Worm (Caenorhabditis elegans) whole organism, L3 larva: ENCODE data around the gene F37C12.14.
A peak's percentile ranks its signal among the peaks of the same experiment; 100 is the strongest.

Experiments used
- R02D3.7 ChIP-seq: fragments of 150-350 bp; optimal IDR thresholded peaks from 2 replicates; lab custom pipeline; 2014; ENCODE audit warnings: missing biosample characterization, missing genetic modification characterization
- ZK546.5 ChIP-seq: sonication (generic microtip); optimal IDR thresholded peaks from 2 replicates; lab custom pipeline; 2017; ENCODE audit warnings: missing biosample characterization, missing genetic modification characterization
- aly-2 ChIP-seq: fragments of 150-350 bp; optimal IDR thresholded peaks from 2 replicates; lab custom pipeline; 2014; ENCODE audit warnings: missing biosample characterization, missing genetic modification characterization
- ama-1 ChIP-seq: fragments of 150-350 bp; optimal IDR thresholded peaks from 2 replicates; lab custom pipeline; 2018
- ceh-16 ChIP-seq: sonication (generic microtip); optimal IDR thresholded peaks from 2 replicates; lab custom pipeline; 2017; ENCODE audit warnings: missing biosample characterization, missing genetic modification characterization
- ceh-28 ChIP-seq: fragments of 150-350 bp; optimal IDR thresholded peaks from 2 replicates; lab custom pipeline; 2014; ENCODE audit warnings: missing biosample characterization, missing genetic modification reagents, missing genetic modification characterization
- daf-12 ChIP-seq: fragments of 150-350 bp; optimal IDR thresholded peaks from 2 replicates; lab custom pipeline; 2014; ENCODE audit warnings: missing biosample characterization, missing genetic modification reagents, missing genetic modification characterization
- egl-27 ChIP-seq: sonication (generic microtip); optimal IDR thresholded peaks from 4 replicates; lab custom pipeline; 2017; ENCODE audit warnings: missing biosample characterization, missing genetic modification reagents, missing genetic modification characterization
- egl-5 ChIP-seq: fragments of 150-350 bp; optimal IDR thresholded peaks from 2 replicates; lab custom pipeline; 2017; ENCODE audit warnings: missing biosample characterization, missing genetic modification reagents, missing genetic modification characterization, inconsistent platforms
- elt-1 ChIP-seq: fragments of 150-350 bp; optimal IDR thresholded peaks from 2 replicates; lab custom pipeline; 2014; ENCODE audit warnings: missing biosample characterization, missing genetic modification characterization
- elt-2 ChIP-seq: sonication (generic microtip); optimal IDR thresholded peaks from 2 replicates; lab custom pipeline; 2016; ENCODE audit warnings: missing genetic modification reagents, mild to moderate bottlenecking, missing genetic modification characterization, missing compliant biosample characterization
- fkh-10 ChIP-seq: sonication (generic microtip); optimal IDR thresholded peaks from 2 replicates; lab custom pipeline; 2017; ENCODE audit warnings: missing biosample characterization, missing genetic modification reagents, missing genetic modification characterization
- fkh-2 ChIP-seq: fragments of 150-350 bp; optimal IDR thresholded peaks from 2 replicates; lab custom pipeline; 2014; ENCODE audit warnings: missing biosample characterization, missing genetic modification reagents, missing genetic modification characterization
- hmg-11 ChIP-seq: sonication (generic microtip); optimal IDR thresholded peaks from 2 replicates; lab custom pipeline; 2016; ENCODE audit warnings: missing genetic modification characterization, missing compliant biosample characterization
- jun-1 ChIP-seq: fragments of 150-350 bp; optimal IDR thresholded peaks from 2 replicates; lab custom pipeline; 2014; ENCODE audit warnings: missing biosample characterization, missing genetic modification reagents, missing genetic modification characterization
- lin-15B ChIP-seq: fragments of 150-350 bp; optimal IDR thresholded peaks from 2 replicates; lab custom pipeline; 2014; ENCODE audit warnings: missing biosample characterization, missing genetic modification characterization
- lin-39 ChIP-seq: fragments of 150-350 bp; optimal IDR thresholded peaks from 2 replicates; lab custom pipeline; 2018; ENCODE audit warnings: missing biosample characterization, missing genetic modification reagents, missing genetic modification characterization
- lsy-12 ChIP-seq: sonication (generic microtip); optimal IDR thresholded peaks from 2 replicates; lab custom pipeline; 2016; ENCODE audit warnings: mild to moderate bottlenecking, missing genetic modification characterization, missing compliant biosample characterization
- nfya-1 ChIP-seq: sonication (generic microtip); optimal IDR thresholded peaks from 2 replicates; lab custom pipeline; 2017; ENCODE audit warnings: missing genetic modification characterization, mild to moderate bottlenecking, missing compliant biosample characterization, antibody characterized with exemption, moderate library complexity; ENCODE audit not compliant: insufficient read depth
- nhr-11 ChIP-seq: fragments of 150-350 bp; optimal IDR thresholded peaks from 2 replicates; lab custom pipeline; 2014; ENCODE audit warnings: missing biosample characterization, missing genetic modification characterization
- nhr-23 ChIP-seq: fragments of 150-350 bp; optimal IDR thresholded peaks from 2 replicates; lab custom pipeline; 2014; ENCODE audit warnings: missing biosample characterization, missing genetic modification reagents, missing genetic modification characterization
- nhr-237 ChIP-seq: fragments of 150-350 bp; optimal IDR thresholded peaks from 2 replicates; lab custom pipeline; 2014; ENCODE audit warnings: missing biosample characterization, missing genetic modification characterization
- nhr-25 ChIP-seq: sonication (generic microtip); optimal IDR thresholded peaks from 2 replicates; lab custom pipeline; 2017; ENCODE audit warnings: missing biosample characterization, missing genetic modification characterization
- nhr-43 ChIP-seq: sonication (generic microtip); optimal IDR thresholded peaks from 2 replicates; lab custom pipeline; 2016; ENCODE audit warnings: mild to moderate bottlenecking, missing genetic modification characterization, missing compliant biosample characterization; ENCODE audit not compliant: poor library complexity, severe bottlenecking
- nhr-67 ChIP-seq: fragments of 150-350 bp; optimal IDR thresholded peaks from 2 replicates; lab custom pipeline; 2014; ENCODE audit warnings: missing biosample characterization, missing genetic modification characterization
- nhr-76 ChIP-seq: fragments of 150-350 bp; sonication (generic microtip); optimal IDR thresholded peaks from 5 replicates; lab custom pipeline; 2014; ENCODE audit warnings: missing biosample characterization, missing genetic modification characterization
- pha-4 ChIP-seq: fragments of 150-350 bp; optimal IDR thresholded peaks from 2 replicates; lab custom pipeline; 2014; ENCODE audit warnings: missing biosample characterization, missing genetic modification reagents, missing genetic modification characterization
- pqm-1 ChIP-seq: fragments of 150-350 bp; optimal IDR thresholded peaks from 2 replicates; lab custom pipeline; 2017; ENCODE audit warnings: missing biosample characterization, missing genetic modification characterization, inconsistent platforms
- sea-2 ChIP-seq: fragments of 150-350 bp; sonication (generic microtip); optimal IDR thresholded peaks from 4 replicates; lab custom pipeline; 2014; ENCODE audit warnings: missing biosample characterization, missing genetic modification reagents, missing genetic modification characterization
- skn-1 ChIP-seq: fragments of 150-350 bp; optimal IDR thresholded peaks from 2 replicates; lab custom pipeline; 2014; ENCODE audit warnings: missing biosample characterization, missing genetic modification characterization
- snpc-4 ChIP-seq: fragments of 150-350 bp; optimal IDR thresholded peaks from 2 replicates; lab custom pipeline; 2014; ENCODE audit warnings: missing biosample characterization, missing genetic modification characterization
- tbx-2 ChIP-seq: sonication (generic microtip); optimal IDR thresholded peaks from 2 replicates; lab custom pipeline; 2016; ENCODE audit warnings: mild to moderate bottlenecking, missing genetic modification characterization, missing compliant biosample characterization
- unc-62 ChIP-seq: fragments of 150-350 bp; sonication (generic microtip); optimal IDR thresholded peaks from 4 replicates; lab custom pipeline; 2014; ENCODE audit warnings: missing biosample characterization, missing genetic modification reagents, missing genetic modification characterization
- zag-1 ChIP-seq: fragments of 150-350 bp; optimal IDR thresholded peaks from 2 replicates; lab custom pipeline; 2014; ENCODE audit warnings: missing biosample characterization, missing genetic modification characterization
- ztf-11 ChIP-seq: fragments of 150-350 bp; optimal IDR thresholded peaks from 2 replicates; lab custom pipeline; 2014; ENCODE audit warnings: missing biosample characterization, missing genetic modification characterization
- ztf-4 ChIP-seq: fragments of 150-350 bp; optimal IDR thresholded peaks from 2 replicates; lab custom pipeline; 2014; ENCODE audit warnings: missing biosample characterization, missing genetic modification characterization

F37C12.14 gene

ce11 chrIII:7184022-7184421, 1.4 kb downstream of the F37C12.14 start, which contains the start of gene yju-2 (continued):
- TF ChIP-seq lin-15B (tag; lab: Kevin White, UChicago) (peak; percentile 84), nhr-25 (peak; percentile 63), pqm-1 (tag; lab: Kevin White, UChicago) (peak; percentile 16)

ce11 chrIII:7181822-7182221, 3.6 kb downstream of the F37C12.14 start, which contains the start of gene epg-4:
Gene epg-4, plus strand, starts transcription at chrIII:7182167.
- peak; percentile 63 for TF ChIP-seq hmg-11 (tag; lab: Kevin White, UChicago)
- no peak for TF ChIP-seq nhr-237 (tag; lab: Kevin White, UChicago)
- TF ChIP-seq elt-2 (tag; lab: Kevin White, UChicago): peak; percentile 7
- no peak for TF ChIP-seq nhr-67 (tag; lab: Kevin White, UChicago)
- TF ChIP-seq lin-39 (tag; lab: Kevin White, UChicago): peak; percentile 53
- peak; percentile 32 for TF ChIP-seq pqm-1 (tag; lab: Kevin White, UChicago)
- TF ChIP-seq nfya-1 (tag; lab: Kevin White, UChicago): peak; percentile 48
- no peak for TF ChIP-seq fkh-2 (tag; lab: Kevin White, UChicago)
- peak; percentile 66 for TF ChIP-seq lin-15B (tag; lab: Kevin White, UChicago)
- TF ChIP-seq aly-2 (tag; lab: Kevin White, UChicago): no peak
- TF ChIP-seq snpc-4 (tag; lab: Kevin White, UChicago): peak; percentile 42
- TF ChIP-seq zag-1 (tag; lab: Kevin White, UChicago): no peak
- TF ChIP-seq ama-1: no peak
- peak; percentile 60 for TF ChIP-seq pha-4 (tag; lab: Kevin White, UChicago)
- TF ChIP-seq ztf-11: no peak
- TF ChIP-seq ceh-16 (tag; lab: Kevin White, UChicago): no peak

- TF ChIP-seq nhr-237 (tag; lab: Kevin White, UChicago): no peak
- no peak for TF ChIP-seq nhr-43 (tag; lab: Kevin White, UChicago)
- peak; percentile 66 for TF ChIP-seq ama-1
- TF ChIP-seq, all 47 proteins: peak for 1
These were observed 4.8 kb downstream of the F37C12.14 start, which contains the start of gene ndab-2 for ce11 chrIII:7180613-7181012. Gene ndab-2, plus strand, starts transcription at chrIII:7180752.

- peak; percentile 33 for TF ChIP-seq elt-1 (tag; lab: Kevin White, UChicago)
- peak; percentile 74 for TF ChIP-seq ZK546.5
- peak; percentile 72 for TF ChIP-seq jun-1 (tag; lab: Kevin White, UChicago)
- no peak for TF ChIP-seq fkh-2 (tag; lab: Kevin White, UChicago)
- peak; percentile 78 for TF ChIP-seq pqm-1 (tag; lab: Kevin White, UChicago)
- TF ChIP-seq egl-27: peak; percentile 81
- peak; percentile 30 for TF ChIP-seq tbx-2 (tag; lab: Kevin White, UChicago)
- no peak for TF ChIP-seq daf-12
- TF ChIP-seq nhr-76 (tag; lab: Kevin White, UChicago): peak; percentile 8
- peak; percentile 67 for TF ChIP-seq hmg-11 (tag; lab: Kevin White, UChicago)
- TF ChIP-seq R02D3.7 (tag; lab: Kevin White, UChicago): peak; percentile 84
- peak; percentile 90 for TF ChIP-seq skn-1 (tag; lab: Kevin White, UChicago)
- no peak for TF ChIP-seq unc-62 (GFP tag; lab: Kevin White, UChicago)
- no peak for TF ChIP-seq sea-2 (GFP tag; lab: Kevin White, UChicago)
- TF ChIP-seq nfya-1 (tag; lab: Kevin White, UChicago): peak; percentile 96
- TF ChIP-seq lin-15B (tag; lab: Kevin White, UChicago): peak; percentile 96
- TF ChIP-seq pha-4 (tag; lab: Kevin White, UChicago): peak; percentile 96
- TF ChIP-seq lin-39 (tag; lab: Kevin White, UChicago): peak; percentile 93
- TF ChIP-seq nhr-43 (tag; lab: Kevin White, UChicago): peak; percentile 68
- no peak for TF ChIP-seq aly-2 (tag; lab: Kevin White, UChicago)
- peak; percentile 85 for TF ChIP-seq ama-1
- TF ChIP-seq ceh-28 (tag; lab: Kevin White, UChicago): peak; percentile 40
- peak; percentile 95 for TF ChIP-seq nhr-25
- TF ChIP-seq nhr-11: peak; percentile 61
- TF ChIP-seq ztf-4 (tag; lab: Kevin White, UChicago): peak; percentile 62
- TF ChIP-seq elt-2 (tag; lab: Kevin White, UChicago): peak; percentile 61
- TF ChIP-seq snpc-4 (tag; lab: Kevin White, UChicago): peak; percentile 65
- TF ChIP-seq egl-5 (tag; lab: Kevin White, UChicago): peak; percentile 78
- no peak for TF ChIP-seq nhr-67 (tag; lab: Kevin White, UChicago)
- TF ChIP-seq lsy-12: peak; percentile 91
- no peak for TF ChIP-seq ztf-11
- peak; percentile 61 for TF ChIP-seq fkh-10 (GFP tag; lab: Kevin White, UChicago)
- peak; percentile 94 for TF ChIP-seq nhr-23 (tag; lab: Kevin White, UChicago)
These were observed 5.7 kb downstream of the F37C12.14 start, which contains the start of the genes rps-14 and rpl-36 for ce11 chrIII:7179538-7180301. Gene rps-14, minus strand, starts transcription at chrIII:7179588. Gene rpl-36, plus strand, starts transcription at chrIII:7180251.
